Worm (Caenorhabditis elegans) whole organism, midembryonic: ENCODE results near the gene pho-1.

Experiments used
- T22C8.4 ChIP-seq: fragments of 200-800 bp; sonication (Bioruptor generic); IDR thresholded peaks from 2 replicates; pipeline ENCODE4 v1.3.6; 2022; ENCODE audit warnings: missing genetic modification characterization, missing compliant biosample characterization
- flt-1 ChIP-seq: fragments of 200-800 bp; sonication (Bioruptor generic); IDR thresholded peaks from 2 replicates; pipeline ENCODE4 v1.3.6; 2022; ENCODE audit warnings: missing genetic modification characterization, missing compliant biosample characterization
- ztf-23 ChIP-seq: fragments of 200-800 bp; sonication (Bioruptor generic); IDR thresholded peaks from 2 replicates; pipeline ENCODE4 v1.3.6; 2022; ENCODE audit warnings: missing genetic modification reagents, missing genetic modification characterization, missing compliant biosample characterization

- TF ChIP-seq ztf-23 (no peak), T22C8.4 (GFP tag; lab: Robert Waterston, UW) (no peak), flt-1 (GFP tag; lab: Robert Waterston, UW) (no peak)
These were observed 43.9 kb downstream of the pho-1 start for ce11 chrII:5191766-5192165.
